Worm (Caenorhabditis elegans) whole organism, L1 larva: ENCODE data around the gene R02D5.6.

ENCODE experiments used
- fkh-4 ChIP-seq: sonication (generic microtip); optimal IDR thresholded peaks from 2 replicates; lab custom pipeline; 2016; ENCODE audit warnings: missing compliant biosample characterization, missing genetic modification characterization, borderline replicate concordance
- nhr-11 ChIP-seq: fragments of 150-350 bp; optimal IDR thresholded peaks from 2 replicates; lab custom pipeline; 2014; ENCODE audit warnings: missing biosample characterization, missing genetic modification characterization
- tbx-2 ChIP-seq: sonication (generic microtip); optimal IDR thresholded peaks from 2 replicates; lab custom pipeline; 2016; ENCODE audit warnings: missing genetic modification characterization, missing compliant biosample characterization

DNA sequence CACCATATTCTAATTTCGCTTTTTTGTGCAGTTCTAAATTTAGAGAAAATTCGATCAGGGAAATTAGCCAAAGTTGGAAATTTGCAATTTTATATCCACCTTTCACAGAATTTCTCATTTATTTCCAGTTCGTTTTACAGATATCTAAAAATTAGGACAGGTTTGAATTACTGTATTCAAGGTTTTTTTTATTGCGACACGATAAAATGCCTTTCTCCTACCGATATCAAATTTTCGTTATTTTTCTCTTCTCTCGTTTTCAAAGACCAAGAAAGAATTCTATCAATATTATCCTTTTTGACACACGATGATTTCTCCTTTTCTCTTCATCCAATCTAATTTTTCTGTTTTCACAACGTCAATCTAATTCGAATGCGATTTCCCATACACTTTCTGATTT is 28.7 kb upstream of the R02D5.6 start, which contains the start of gene C53A5.13:
- no peak for TF ChIP-seq fkh-4 (tag; lab: Kevin White, UChicago)
- no peak for TF ChIP-seq tbx-2
- no peak for TF ChIP-seq nhr-11 (tag; lab: Kevin White, UChicago)
